Worm (Caenorhabditis elegans): ENCODE results near the gene Y54G2A.28.

The Y54G2A.28 gene

ce11 chrIV:3046009-3046408 is 33.8 kb upstream of the Y54G2A.28 start:
- TF ChIP-seq sma-9 (GFP tag; optimal IDR thresholded peaks at IDR 0.05) (no peak), sma-9 (tag; optimal IDR thresholded peaks at IDR 0.05) (no peak), sem-4 (tag; optimal IDR thresholded peaks at IDR 0.05) (no peak), aly-2 (tag; optimal IDR thresholded peaks at IDR 0.05) (no peak), nhr-129 (tag; optimal IDR thresholded peaks at IDR 0.05) (no peak), ztf-1 (GFP tag; conservative IDR thresholded peaks at IDR 0.05) (no peak), ztf-4 (tag; optimal IDR thresholded peaks at IDR 0.05) (no peak), skn-1 (tag; optimal IDR thresholded peaks at IDR 0.05) (no peak), nhr-25 (tag; optimal IDR thresholded peaks at IDR 0.05) (no peak), ceh-82 (tag; optimal IDR thresholded peaks at IDR 0.05) (no peak), zag-1 (tag; optimal IDR thresholded peaks at IDR 0.05) (no peak), lin-39 (tag; optimal IDR thresholded peaks at IDR 0.05) (no peak), F13H6.1 (tag; optimal IDR thresholded peaks at IDR 0.05) (no peak), ceh-16 (tag; optimal IDR thresholded peaks at IDR 0.05) (no peak), nhr-12 (tag; optimal IDR thresholded peaks at IDR 0.05) (no peak), C34F6.9 (tag; optimal IDR thresholded peaks at IDR 0.05) (no peak), unc-62 (GFP tag; optimal IDR thresholded peaks at IDR 0.05) (no peak)

ce11 chrIV:3044158-3044557 is 31.9 kb upstream of the Y54G2A.28 start:
- no peak for TF ChIP-seq zag-1 (tag; optimal IDR thresholded peaks at IDR 0.05)
- TF ChIP-seq dmd-4 (tag; optimal IDR thresholded peaks at IDR 0.05) = no peak
- TF ChIP-seq egl-27 (tag; optimal IDR thresholded peaks at IDR 0.05) = no peak
- TF ChIP-seq unc-62 (GFP tag; optimal IDR thresholded peaks at IDR 0.05) = no peak
- TF ChIP-seq gmeb-1 (tag; optimal IDR thresholded peaks at IDR 0.05) = no peak
- no peak for TF ChIP-seq peb-1 (tag; optimal IDR thresholded peaks at IDR 0.05)

- no peak for TF ChIP-seq ztf-11 (tag; optimal IDR thresholded peaks at IDR 0.05)
- TF ChIP-seq elt-3 (tag; optimal IDR thresholded peaks at IDR 0.05) = no peak
- no peak for TF ChIP-seq sma-9 (GFP tag; optimal IDR thresholded peaks at IDR 0.05)
- TF ChIP-seq sma-9 (tag; optimal IDR thresholded peaks at IDR 0.05) = no peak
Measured at ce11 chrIV:3038740-3039139, 26.5 kb upstream of the Y54G2A.28 start.

ce11 chrIV:3037932-3038331 is 25.7 kb upstream of the Y54G2A.28 start:
- TF ChIP-seq sma-9 (GFP tag; optimal IDR thresholded peaks at IDR 0.05) = no peak
- no peak for TF ChIP-seq sma-9 (tag; optimal IDR thresholded peaks at IDR 0.05)
- TF ChIP-seq nhr-12 (tag; optimal IDR thresholded peaks at IDR 0.05) = no peak
- TF ChIP-seq ceh-16 (tag; optimal IDR thresholded peaks at IDR 0.05) = no peak
- TF ChIP-seq ZK546.5 (tag; optimal IDR thresholded peaks at IDR 0.05) = no peak
- no peak for TF ChIP-seq aly-2 (tag; optimal IDR thresholded peaks at IDR 0.05)

DNA sequence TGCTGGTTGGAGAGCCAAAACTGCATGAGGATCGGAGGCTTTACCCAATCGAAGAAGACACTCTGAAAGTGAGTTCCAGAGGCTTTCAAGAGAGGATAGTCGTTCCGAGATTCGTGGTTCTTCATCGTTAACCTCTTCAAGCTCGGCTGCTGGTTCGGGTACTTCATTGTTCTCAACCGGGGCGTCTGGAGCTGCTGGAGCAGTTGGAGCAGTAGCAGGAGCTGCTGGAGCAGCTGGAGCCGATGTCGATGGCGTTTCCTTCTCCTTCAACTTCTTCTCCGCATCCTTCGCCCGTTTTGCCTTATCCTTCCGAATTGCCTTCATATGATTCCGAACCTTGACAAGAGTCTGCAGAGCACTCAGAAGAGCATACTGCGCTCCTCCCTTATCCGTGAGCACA is 23.2 kb upstream of the Y54G2A.28 start:
- TF ChIP-seq lsy-2 (tag; optimal IDR thresholded peaks at IDR 0.05) = no peak
- no peak for TF ChIP-seq skn-1 (tag; optimal IDR thresholded peaks at IDR 0.05)
- no peak for TF ChIP-seq elt-1 (tag; optimal IDR thresholded peaks at IDR 0.05)
- no peak for TF ChIP-seq lin-39 (tag; optimal IDR thresholded peaks at IDR 0.05)
- no peak for TF ChIP-seq C34F6.9 (tag; optimal IDR thresholded peaks at IDR 0.05)
- TF ChIP-seq blmp-1 (tag; optimal IDR thresholded peaks at IDR 0.05; ENCODE audit: insufficient read depth) = no peak
- TF ChIP-seq dmd-4 (tag; optimal IDR thresholded peaks at IDR 0.05) = no peak
- TF ChIP-seq sem-4 (tag; optimal IDR thresholded peaks at IDR 0.05) = no peak
- no peak for TF ChIP-seq unc-55 (GFP tag; optimal IDR thresholded peaks at IDR 0.05)
- no peak for TF ChIP-seq ceh-16 (tag; optimal IDR thresholded peaks at IDR 0.05)
- TF ChIP-seq mab-5 (tag; optimal IDR thresholded peaks at IDR 0.05) = no peak
- no peak for TF ChIP-seq peb-1 (tag; optimal IDR thresholded peaks at IDR 0.05)
- no peak for TF ChIP-seq nhr-237 (tag; optimal IDR thresholded peaks at IDR 0.05)
- TF ChIP-seq snpc-4 (tag; optimal IDR thresholded peaks at IDR 0.05) = no peak
- TF ChIP-seq nhr-21 (tag; optimal IDR thresholded peaks at IDR 0.05) = no peak

DNA sequence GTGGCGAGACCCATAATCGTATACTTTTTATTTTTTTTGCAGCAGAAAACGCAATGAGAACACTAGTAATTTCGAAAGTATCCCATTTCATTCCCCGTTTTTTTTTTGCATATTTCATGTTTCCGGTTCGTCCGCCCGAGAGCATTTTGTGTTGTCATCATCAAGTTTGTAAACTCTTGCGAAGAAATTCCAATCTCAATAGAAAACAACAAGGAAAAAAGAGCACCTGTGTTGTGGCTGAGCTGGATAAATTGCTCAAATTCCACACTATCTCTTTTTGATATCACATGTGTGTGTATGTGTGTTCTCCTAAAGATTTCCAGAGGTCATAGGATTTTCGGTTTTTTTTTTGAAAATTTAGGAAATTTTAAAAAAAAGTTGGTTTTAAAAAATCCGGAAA is 19.8 kb upstream of the Y54G2A.28 start:
- TF ChIP-seq F13H6.1 (tag; optimal IDR thresholded peaks at IDR 0.05) (no peak), mbf-1 (tag; optimal IDR thresholded peaks at IDR 0.05) (no peak), ZK546.5 (tag; optimal IDR thresholded peaks at IDR 0.05) (no peak), aly-2 (tag; optimal IDR thresholded peaks at IDR 0.05) (no peak), skn-1 (tag; optimal IDR thresholded peaks at IDR 0.05) (no peak), mab-5 (tag; optimal IDR thresholded peaks at IDR 0.05) (no peak), crh-2 (tag; optimal IDR thresholded peaks at IDR 0.05) (no peak), lsy-2 (tag; optimal IDR thresholded peaks at IDR 0.05) (no peak), ztf-4 (tag; optimal IDR thresholded peaks at IDR 0.05) (no peak), R02D3.7 (tag; optimal IDR thresholded peaks at IDR 0.05) (no peak), nhr-77 (tag; optimal IDR thresholded peaks at IDR 0.05) (no peak), blmp-1 (tag; optimal IDR thresholded peaks at IDR 0.05; ENCODE audit: insufficient read depth) (no peak), ztf-1 (GFP tag; conservative IDR thresholded peaks at IDR 0.05) (no peak), unc-55 (GFP tag; optimal IDR thresholded peaks at IDR 0.05) (no peak), ceh-16 (tag; optimal IDR thresholded peaks at IDR 0.05) (no peak), nhr-25 (tag; optimal IDR thresholded peaks at IDR 0.05) (no peak)

Data from whole organism, L2 larva.